Worm (Caenorhabditis elegans): ENCODE measurements around the gene T22D1.5.
A peak's percentile ranks its signal among the peaks of the same experiment; 100 is the strongest.

- TF ChIP-seq snpc-4 (GFP tag; optimal IDR thresholded peaks at IDR 0.05) (peak; percentile 61), snpc-4 (tag; optimal IDR thresholded peaks at IDR 0.05) (peak in 3 of 4 experiments; percentile 70 to 83 (median 77)), cebp-1 (GFP tag; IDR thresholded peaks at IDR 0.05) (no peak), cebp-1 (tag; optimal IDR thresholded peaks at IDR 0.05) (no peak), Y67H2A.10 (GFP tag; conservative IDR thresholded peaks at IDR 0.05) (no peak), dpl-1 (GFP tag; optimal IDR thresholded peaks at IDR 0.05) (peak; percentile 57), rcor-1 (GFP tag; IDR thresholded peaks at IDR 0.05) (no peak), ama-1 (optimal IDR thresholded peaks at IDR 0.05) (no peak), ama-1 (GFP tag; optimal IDR thresholded peaks at IDR 0.05) (no peak), pbrm-1 (GFP tag; IDR thresholded peaks at IDR 0.05) (no peak)
Observed at ce11 chrIV:6903575-6903974, at the start of gene T22D1.5.
